Worm (Caenorhabditis elegans): Measurements from ENCODE around the gene Y116A8A.6.

- no peak for TF ChIP-seq elt-3 (tag; optimal IDR thresholded peaks at IDR 0.05)
- no peak for TF ChIP-seq jun-1 (tag; optimal IDR thresholded peaks at IDR 0.05)
- TF ChIP-seq nhr-77 (tag; optimal IDR thresholded peaks at IDR 0.05), result no peak
- no peak for TF ChIP-seq unc-39 (tag; optimal IDR thresholded peaks at IDR 0.05)
- TF ChIP-seq mdl-1 (tag; optimal IDR thresholded peaks at IDR 0.05), result no peak
- no peak for TF ChIP-seq aly-2 (tag; optimal IDR thresholded peaks at IDR 0.05)
- TF ChIP-seq ama-1 (optimal IDR thresholded peaks at IDR 0.05), result no peak
These were observed 16.5 kb downstream of the Y116A8A.6 start for ce11 chrIV:16812116-16812515.
